Fruit fly (Drosophila melanogaster): ENCODE data around the gene CG13135.

DNA sequence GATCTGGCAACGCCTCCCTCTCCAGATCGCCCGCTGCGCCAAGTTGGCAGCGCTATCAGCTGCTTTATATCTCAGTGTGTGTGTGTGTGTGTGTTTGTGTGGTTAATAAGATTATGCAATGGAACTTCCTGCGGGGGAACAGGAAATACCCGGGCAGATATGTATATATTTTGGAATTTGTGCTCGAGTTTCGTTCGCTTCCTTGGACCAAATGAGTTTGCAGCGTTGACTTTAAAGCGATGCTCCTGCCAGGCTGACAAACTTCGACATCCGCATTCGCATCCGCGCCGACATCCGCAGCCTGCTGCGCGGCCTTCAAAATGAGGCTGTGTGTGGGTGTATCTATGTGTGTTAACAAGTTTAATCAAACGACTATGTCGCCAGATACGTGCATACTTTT is 20.8 kb upstream of the CG13135 start:
- TF ChIP-seq usp (GFP tag; optimal IDR thresholded peaks at IDR 0.05), result no peak
- no peak for TF ChIP-seq D19A (tag; optimal IDR thresholded peaks at IDR 0.05)
- no peak for TF ChIP-seq CG14667 (GFP tag; IDR thresholded peaks at IDR 0.05)
- TF ChIP-seq Nf-YA (GFP tag; IDR thresholded peaks at IDR 0.05), result no peak
- TF ChIP-seq bbx (GFP tag; IDR thresholded peaks at IDR 0.05; ENCODE audit: partially characterized antibody), result no peak
- TF ChIP-seq vfl (GFP tag; optimal IDR thresholded peaks at IDR 0.05), result no peak
- TF ChIP-seq CG13287 (GFP tag; IDR thresholded peaks at IDR 0.05; ENCODE audit: partially characterized antibody), result no peak
- no peak for TF ChIP-seq CG4282 (GFP tag; optimal IDR thresholded peaks at IDR 0.05)
- TF ChIP-seq fd96Cb (tag; optimal IDR thresholded peaks at IDR 0.05), result peak; percentile 5
- peak; percentile 63 for TF ChIP-seq CG8478 (optimal IDR thresholded peaks at IDR 0.05)
- TF ChIP-seq dan (GFP tag; IDR thresholded peaks at IDR 0.05), result no peak
- TF ChIP-seq Abd-B (GFP tag; optimal IDR thresholded peaks at IDR 0.05), result no peak
- TF ChIP-seq HLHmδ (GFP tag; optimal IDR thresholded peaks at IDR 0.05), result no peak
